Worm (Caenorhabditis elegans): ENCODE measurements around the gene hdl-1.

ce11 chrIV:11900399-11900798 lies 49.2 kb downstream of the hdl-1 start:
- TF ChIP-seq elt-3 (tag; optimal IDR thresholded peaks at IDR 0.05) (no peak), ceh-82 (tag; optimal IDR thresholded peaks at IDR 0.05) (no peak)

All from whole organism, L3 larva.